Worm (Caenorhabditis elegans): ENCODE data around the gene C05D12.7.

The C05D12.7 gene

ce11 chrII:11418476-11418875 is 8.6 kb downstream of the C05D12.7 start (continued):
- TF ChIP-seq unc-62 (GFP tag; optimal IDR thresholded peaks at IDR 0.05 in 1 of 2) (no peak), unc-62 (tag; optimal IDR thresholded peaks at IDR 0.05) (no peak), vab-7 (GFP tag; IDR thresholded peaks at IDR 0.05) (no peak), hlh-11 (tag; optimal IDR thresholded peaks at IDR 0.05) (peak; percentile 44), nhr-6 (tag; optimal IDR thresholded peaks at IDR 0.05) (no peak), gei-8 (GFP tag; optimal IDR thresholded peaks at IDR 0.05) (no peak), fos-1 (tag; optimal IDR thresholded peaks at IDR 0.05) (no peak), saeg-2 (GFP tag; IDR thresholded peaks at IDR 0.05) (no peak), snpc-1.2 (GFP tag; IDR thresholded peaks at IDR 0.05) (no peak), nhr-28 (tag; optimal IDR thresholded peaks at IDR 0.05) (peak; percentile 85), dmd-9 (GFP tag; IDR thresholded peaks at IDR 0.05) (no peak), ces-1 (GFP tag; optimal IDR thresholded peaks at IDR 0.05) (no peak), ceh-32 (tag; optimal IDR thresholded peaks at IDR 0.05; ENCODE audit: poor library complexity) (no peak), nhr-10 (tag; optimal IDR thresholded peaks at IDR 0.05) (no peak), hif-1 (tag; optimal IDR thresholded peaks at IDR 0.05) (no peak)

- no peak for TF ChIP-seq Y5F2A.4 (GFP tag; optimal IDR thresholded peaks at IDR 0.05)
- TF ChIP-seq nhr-102 (tag; optimal IDR thresholded peaks at IDR 0.05): no peak
- no peak for TF ChIP-seq daf-12 (tag; optimal IDR thresholded peaks at IDR 0.05)
- TF ChIP-seq Y75B8A.6 (GFP tag; IDR thresholded peaks at IDR 0.05): no peak
- no peak for TF ChIP-seq arid-1 (GFP tag; conservative IDR thresholded peaks at IDR 0.05)
- TF ChIP-seq madf-9 (GFP tag; conservative IDR thresholded peaks at IDR 0.05): no peak
- peak; percentile 75 for TF ChIP-seq pqm-1 (tag; optimal IDR thresholded peaks at IDR 0.05)
- TF ChIP-seq nhr-76 (tag; optimal IDR thresholded peaks at IDR 0.05): no peak
- TF ChIP-seq zip-2 (tag; optimal IDR thresholded peaks at IDR 0.05): no peak
- TF ChIP-seq nhr-28 (tag; optimal IDR thresholded peaks at IDR 0.05): peak; percentile 47
- no peak for TF ChIP-seq nhr-237 (tag; optimal IDR thresholded peaks at IDR 0.05)
- TF ChIP-seq tag-97 (GFP tag; IDR thresholded peaks at IDR 0.05): no peak
- TF ChIP-seq ces-1 (GFP tag; optimal IDR thresholded peaks at IDR 0.05): no peak
Measured at ce11 chrII:11424032-11424431, 14.1 kb downstream of the C05D12.7 start.

ce11 chrII:11424579-11425316 is 14.9 kb downstream of the C05D12.7 start, which contains the start of gene C05D12.3:
C05D12.3 (plus strand) TSS chrII:11425266.
- TF ChIP-seq nhr-28 (tag; optimal IDR thresholded peaks at IDR 0.05): peak; percentile 54
- no peak for TF ChIP-seq ceh-62 (tag; optimal IDR thresholded peaks at IDR 0.05)
- TF ChIP-seq ces-1 (GFP tag; optimal IDR thresholded peaks at IDR 0.05): no peak
- no peak for TF ChIP-seq set-16 (GFP tag; IDR thresholded peaks at IDR 0.05)
- TF ChIP-seq mep-1 (tag; optimal IDR thresholded peaks at IDR 0.05): no peak
- no peak for TF ChIP-seq zip-11 (GFP tag; IDR thresholded peaks at IDR 0.05)
- TF ChIP-seq ceh-44 (GFP tag; IDR thresholded peaks at IDR 0.05): no peak
- TF ChIP-seq mxl-3 (GFP tag; optimal IDR thresholded peaks at IDR 0.05): no peak
- TF ChIP-seq ctbp-1 (GFP tag; IDR thresholded peaks at IDR 0.05): no peak
- TF ChIP-seq zfp-3 (GFP tag; conservative IDR thresholded peaks at IDR 0.05): no peak
- TF ChIP-seq lin-39 (tag; optimal IDR thresholded peaks at IDR 0.05): no peak
- no peak for TF ChIP-seq hlh-30 (tag; optimal IDR thresholded peaks at IDR 0.05; ENCODE audit: insufficient read depth)
- TF ChIP-seq pqm-1 (tag; optimal IDR thresholded peaks at IDR 0.05): peak; percentile 79
- TF ChIP-seq egl-43 (GFP tag; IDR thresholded peaks at IDR 0.05): no peak
- no peak for TF ChIP-seq lin-15B (tag; optimal IDR thresholded peaks at IDR 0.05)
- TF ChIP-seq ceh-82 (tag; optimal IDR thresholded peaks at IDR 0.05): no peak
- no peak for TF ChIP-seq hlh-11 (tag; optimal IDR thresholded peaks at IDR 0.05)
- TF ChIP-seq daf-19 (GFP tag; conservative IDR thresholded peaks at IDR 0.05): no peak
- TF ChIP-seq hmg-1.1 (GFP tag; IDR thresholded peaks at IDR 0.05): no peak
- TF ChIP-seq mes-2 (tag; optimal IDR thresholded peaks at IDR 0.05; ENCODE audit: poor library complexity, severe bottlenecking): no peak
- no peak for TF ChIP-seq F44E2.7 (GFP tag; IDR thresholded peaks at IDR 0.05)
- no peak for TF ChIP-seq dpl-1 (GFP tag; optimal IDR thresholded peaks at IDR 0.05)
- TF ChIP-seq duxl-1 (tag; optimal IDR thresholded peaks at IDR 0.05; ENCODE audit: poor library complexity): no peak
- TF ChIP-seq T26A8.4 (GFP tag; IDR thresholded peaks at IDR 0.05): no peak
- TF ChIP-seq Y75B8A.6 (GFP tag; IDR thresholded peaks at IDR 0.05): no peak
- peak; percentile 47 for TF ChIP-seq dve-1 (tag; optimal IDR thresholded peaks at IDR 0.05; ENCODE audit: insufficient read depth)
- TF ChIP-seq F49E8.2 (tag; optimal IDR thresholded peaks at IDR 0.05; ENCODE audit: borderline replicate concordance): no peak
